Worm (Caenorhabditis elegans) whole organism, L2 larva: ENCODE results near the gene C39B5.2.
A peak's percentile ranks its signal among the peaks of the same experiment; 100 is the strongest.

ENCODE experiments used
- C34F6.9 ChIP-seq: fragments of 150-350 bp; optimal IDR thresholded peaks from 2 replicates; lab custom pipeline; 2014; ENCODE audit warnings: missing biosample characterization, missing genetic modification characterization
- R02D3.7 ChIP-seq: fragments of 150-350 bp; optimal IDR thresholded peaks from 2 replicates; lab custom pipeline; 2014; ENCODE audit warnings: missing biosample characterization, missing genetic modification characterization
- Y55F3AM.14 ChIP-seq: fragments of 200-800 bp; sonication (Bioruptor generic); optimal IDR thresholded peaks from 2 replicates; lab custom pipeline; 2018; ENCODE audit warnings: mild to moderate bottlenecking, missing genetic modification characterization, missing compliant biosample characterization
- aly-2 ChIP-seq: fragments of 150-350 bp; optimal IDR thresholded peaks from 2 replicates; lab custom pipeline; 2014; ENCODE audit warnings: missing biosample characterization, missing genetic modification characterization
- ama-1 ChIP-seq: fragments of 150-350 bp; optimal IDR thresholded peaks from 2 replicates; lab custom pipeline; 2018; ENCODE audit warnings: inconsistent platforms
- blmp-1 ChIP-seq: sonication (generic microtip); optimal IDR thresholded peaks from 2 replicates; lab custom pipeline; 2017; ENCODE audit warnings: missing genetic modification characterization, mild to moderate bottlenecking, missing compliant biosample characterization, antibody characterized with exemption, moderate library complexity; ENCODE audit not compliant: insufficient read depth
- ceh-16 ChIP-seq: fragments of 150-350 bp; optimal IDR thresholded peaks from 2 replicates; lab custom pipeline; 2014; ENCODE audit warnings: missing biosample characterization, missing genetic modification characterization
- ceh-82 ChIP-seq: fragments of 150-350 bp; optimal IDR thresholded peaks from 2 replicates; lab custom pipeline; 2014; ENCODE audit warnings: missing biosample characterization, missing genetic modification characterization
- crh-2 ChIP-seq: sonication (generic microtip); optimal IDR thresholded peaks from 2 replicates; lab custom pipeline; 2017; ENCODE audit warnings: missing biosample characterization, missing genetic modification characterization
- dmd-4 ChIP-seq: sonication (generic microtip); optimal IDR thresholded peaks from 2 replicates; lab custom pipeline; 2017; ENCODE audit warnings: missing biosample characterization, missing genetic modification characterization
- elt-3 ChIP-seq: sonication (generic microtip); optimal IDR thresholded peaks from 2 replicates; lab custom pipeline; 2017; ENCODE audit warnings: missing biosample characterization, missing genetic modification characterization
- fos-1 ChIP-seq: fragments of 150-350 bp; optimal IDR thresholded peaks from 2 replicates; lab custom pipeline; 2014; ENCODE audit warnings: missing biosample characterization, missing genetic modification characterization
- gmeb-1 ChIP-seq: fragments of 150-350 bp; optimal IDR thresholded peaks from 2 replicates; lab custom pipeline; 2014; ENCODE audit warnings: missing biosample characterization, missing genetic modification characterization
- lin-11 ChIP-seq: fragments of 150-350 bp; sonication (generic microtip); optimal IDR thresholded peaks from 2 replicates; lab custom pipeline; 2014; ENCODE audit warnings: missing biosample characterization, missing genetic modification characterization, inconsistent platforms, mixed read lengths
- lsy-2 ChIP-seq, 2 experiments: fragments of 150-350 bp in 1 of 2; sonication (generic microtip) in 1 of 2; optimal IDR thresholded peaks; 2 replicates each; lab custom pipeline; 2014 to 2017; ENCODE audit warnings: missing biosample characterization in 2 of 2, missing genetic modification characterization in 2 of 2
- mab-5 ChIP-seq: fragments of 150-350 bp; optimal IDR thresholded peaks from 2 replicates; lab custom pipeline; 2014; ENCODE audit warnings: missing biosample characterization, missing genetic modification characterization
- mbf-1 ChIP-seq: sonication (generic microtip); optimal IDR thresholded peaks from 2 replicates; lab custom pipeline; 2017; ENCODE audit warnings: missing biosample characterization, missing genetic modification characterization
- mdl-1 ChIP-seq, 2 experiments: fragments of 150-350 bp in 1 of 2; sonication (generic microtip) in 1 of 2; optimal IDR thresholded peaks; 2 replicates each; lab custom pipeline; 2017; ENCODE audit warnings: missing biosample characterization in 2 of 2, missing genetic modification characterization in 2 of 2
- nhr-11 ChIP-seq: fragments of 150-350 bp; optimal IDR thresholded peaks from 2 replicates; lab custom pipeline; 2014; ENCODE audit warnings: missing biosample characterization, missing genetic modification characterization
- nhr-129 ChIP-seq: fragments of 150-350 bp; optimal IDR thresholded peaks from 2 replicates; lab custom pipeline; 2014; ENCODE audit warnings: missing biosample characterization, missing genetic modification characterization
- nhr-21 ChIP-seq: fragments of 150-350 bp; optimal IDR thresholded peaks from 2 replicates; lab custom pipeline; 2014; ENCODE audit warnings: missing biosample characterization, missing genetic modification characterization
- nhr-23 ChIP-seq: fragments of 150-350 bp; optimal IDR thresholded peaks from 2 replicates; lab custom pipeline; 2014; ENCODE audit warnings: missing biosample characterization, missing genetic modification reagents, missing genetic modification characterization
- nhr-237 ChIP-seq: fragments of 150-350 bp; optimal IDR thresholded peaks from 2 replicates; lab custom pipeline; 2014; ENCODE audit warnings: missing biosample characterization, missing genetic modification characterization
- nhr-25 ChIP-seq: fragments of 150-350 bp; sonication (generic microtip); optimal IDR thresholded peaks from 3 replicates; lab custom pipeline; 2014; ENCODE audit warnings: missing biosample characterization, missing genetic modification characterization
- nhr-77 ChIP-seq: fragments of 150-350 bp; optimal IDR thresholded peaks from 2 replicates; lab custom pipeline; 2014; ENCODE audit warnings: missing biosample characterization, missing genetic modification characterization
- sem-4 ChIP-seq: fragments of 150-350 bp; optimal IDR thresholded peaks from 2 replicates; lab custom pipeline; 2014; ENCODE audit warnings: missing biosample characterization, missing genetic modification reagents, missing genetic modification characterization
- skn-1 ChIP-seq: sonication (generic microtip); optimal IDR thresholded peaks from 2 replicates; lab custom pipeline; 2017; ENCODE audit warnings: missing biosample characterization, missing genetic modification characterization
- sma-9 ChIP-seq, 2 experiments: fragments of 150-350 bp in 1 of 2; sonication (generic microtip) in 1 of 2; optimal IDR thresholded peaks; 2 replicates each; lab custom pipeline; 2014 to 2016; ENCODE audit warnings: missing genetic modification characterization in 2 of 2, mild to moderate bottlenecking in 1 of 2, missing biosample characterization in 1 of 2, missing compliant biosample characterization in 1 of 2, missing genetic modification reagents in 1 of 2, moderate library complexity in 1 of 2
- unc-39 ChIP-seq: fragments of 150-350 bp; optimal IDR thresholded peaks from 2 replicates; lab custom pipeline; 2014; ENCODE audit warnings: missing biosample characterization, missing genetic modification characterization
- unc-55 ChIP-seq: fragments of 150-350 bp; sonication (generic microtip); optimal IDR thresholded peaks from 3 replicates; lab custom pipeline; 2014; ENCODE audit warnings: missing biosample characterization, missing genetic modification reagents, missing genetic modification characterization
- unc-62 ChIP-seq: fragments of 150-350 bp; optimal IDR thresholded peaks from 2 replicates; lab custom pipeline; 2014; ENCODE audit warnings: missing biosample characterization, missing genetic modification reagents, missing genetic modification characterization
- ztf-4 ChIP-seq: fragments of 150-350 bp; optimal IDR thresholded peaks from 2 replicates; lab custom pipeline; 2014; ENCODE audit warnings: missing biosample characterization, missing genetic modification characterization

The C39B5.2 gene

ce11 chrIII:2212343-2212742 lies 22.3 kb upstream of the C39B5.2 start:
- peak; percentile 43 for TF ChIP-seq fos-1 (tag; lab: Kevin White, UChicago)
- TF ChIP-seq elt-3 (tag; lab: Kevin White, UChicago): no peak
- TF ChIP-seq, all 48 proteins: peak for 1

- TF ChIP-seq sem-4 (no peak), aly-2 (no peak), nhr-23 (tag; lab: Kevin White, UChicago) (no peak), ceh-82 (no peak), ztf-4 (tag; lab: Kevin White, UChicago) (no peak), dmd-4 (no peak), skn-1 (no peak), nhr-21 (tag; lab: Kevin White, UChicago) (no peak), fos-1 (tag; lab: Kevin White, UChicago) (no peak)
These were observed 15.3 kb upstream of the C39B5.2 start, which contains the start of gene fbxa-12 for ce11 chrIII:2219408-2219807. Gene fbxa-12, plus strand, starts transcription at chrIII:2219708.

- TF ChIP-seq Y55F3AM.14 (GFP tag; lab: Kevin White, UChicago) (no peak), lin-11 (tag; lab: Kevin White, UChicago) (no peak), unc-39 (no peak)
- TF ChIP-seq, all 48 proteins: peak for 0
These were observed 10.8 kb upstream of the C39B5.2 start, which contains the start of gene srd-65 for ce11 chrIII:2223932-2224331. Gene srd-65, minus strand, starts transcription at chrIII:2224032.

ce11 chrIII:2224478-2224877 lies 10.2 kb upstream of the C39B5.2 start, which contains the start of gene fbxa-38:
Gene fbxa-38, plus strand, starts transcription at chrIII:2224672.
- TF ChIP-seq fos-1 (tag; lab: Kevin White, UChicago) (peak; percentile 18), C34F6.9 (tag; lab: Kevin White, UChicago) (no peak)

ce11 chrIII:2227407-2227806 lies 7.3 kb upstream of the C39B5.2 start, which contains the start of gene fbxa-62:
Gene fbxa-62, plus strand, starts transcription at chrIII:2227707.
- TF ChIP-seq unc-39 (no peak), ama-1 (lab: Kevin White, UChicago) (no peak), R02D3.7 (tag; lab: Kevin White, UChicago) (no peak), mab-5 (tag; lab: Kevin White, UChicago) (no peak), elt-3 (tag; lab: Kevin White, UChicago) (no peak), unc-55 (GFP tag; lab: Kevin White, UChicago) (no peak), nhr-23 (tag; lab: Kevin White, UChicago) (no peak), sma-9 (GFP tag; optimal IDR thresholded peaks at IDR 0.05; lab: Kevin White, UChicago) (no peak), sma-9 (tag; optimal IDR thresholded peaks at IDR 0.05; lab: Kevin White, UChicago) (no peak), nhr-11 (tag; lab: Kevin White, UChicago) (no peak), gmeb-1 (no peak), nhr-237 (tag; lab: Kevin White, UChicago) (no peak)
- TF ChIP-seq, all 48 proteins: peak for 0

ce11 chrIII:2232360-2232759 lies 2.3 kb upstream of the C39B5.2 start, which contains the start of gene fbxa-47:
Gene fbxa-47, minus strand, starts transcription at chrIII:2232460.
- TF ChIP-seq mdl-1 (tag; optimal IDR thresholded peaks at IDR 0.05; lab: Kevin White, UChicago) (no peak), unc-55 (GFP tag; lab: Kevin White, UChicago) (no peak), nhr-25 (tag; lab: Kevin White, UChicago) (no peak), nhr-77 (tag; lab: Kevin White, UChicago) (no peak), Y55F3AM.14 (GFP tag; lab: Kevin White, UChicago) (no peak), lin-11 (tag; lab: Kevin White, UChicago) (no peak), crh-2 (tag; lab: Kevin White, UChicago) (no peak), lsy-2 (tag; optimal IDR thresholded peaks at IDR 0.05; lab: Kevin White, UChicago) (no peak), ceh-16 (tag; lab: Kevin White, UChicago) (no peak), fos-1 (tag; lab: Kevin White, UChicago) (no peak), unc-62 (GFP tag; lab: Kevin White, UChicago) (no peak), elt-3 (tag; lab: Kevin White, UChicago) (no peak), sem-4 (no peak), sma-9 (GFP tag; optimal IDR thresholded peaks at IDR 0.05; lab: Kevin White, UChicago) (no peak), sma-9 (tag; optimal IDR thresholded peaks at IDR 0.05; lab: Kevin White, UChicago) (no peak), nhr-129 (tag; lab: Kevin White, UChicago) (no peak), mbf-1 (no peak), nhr-237 (tag; lab: Kevin White, UChicago) (no peak), ama-1 (lab: Kevin White, UChicago) (no peak), blmp-1 (tag; lab: Kevin White, UChicago) (no peak), unc-39 (no peak)
- TF ChIP-seq, all 48 proteins: peak for 0
